Worm (Caenorhabditis elegans): ENCODE results near the gene fbxb-17.

DNA sequence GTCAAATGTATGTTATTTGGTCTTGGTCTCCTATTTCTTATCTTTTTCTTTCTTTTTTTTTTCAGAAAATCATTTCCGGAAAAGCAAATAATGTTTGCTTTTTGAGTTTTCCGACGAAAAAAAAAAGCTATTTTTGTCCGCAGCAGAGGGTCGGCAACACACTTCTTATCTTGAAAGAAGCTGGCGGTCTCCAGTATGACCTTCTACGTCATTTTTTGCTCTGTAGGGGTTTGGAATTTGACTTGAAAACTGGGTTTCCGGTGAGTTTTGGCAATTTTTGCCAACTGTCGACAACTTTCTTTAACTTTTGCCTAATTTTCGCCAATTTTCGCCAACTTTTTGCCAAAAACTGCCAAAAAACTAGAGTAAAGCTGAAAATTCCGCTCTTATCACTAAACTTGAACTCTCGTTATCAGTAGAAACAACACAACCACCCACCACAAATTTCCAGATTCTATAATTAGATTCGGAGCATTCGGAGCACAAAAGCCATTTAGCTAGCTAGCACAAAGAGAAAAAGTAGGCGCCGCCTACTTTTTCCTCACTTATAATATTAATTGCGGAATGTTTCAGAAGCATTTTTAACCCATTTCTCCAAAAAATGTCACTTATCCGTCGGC, 5.8 kb upstream of the fbxb-17 start, which contains the start of gene nhx-6:
- TF ChIP-seq ama-1 (optimal IDR thresholded peaks at IDR 0.05) (no peak), ets-7 (tag; optimal IDR thresholded peaks at IDR 0.05) (no peak), hmbx-1 (tag; optimal IDR thresholded peaks at IDR 0.05) (no peak), ceh-36 (tag; optimal IDR thresholded peaks at IDR 0.05) (no peak), ceh-13 (GFP tag; optimal IDR thresholded peaks at IDR 0.05) (no peak), pes-1 (GFP tag; IDR thresholded peaks at IDR 0.05) (no peak), aly-1 (tag; optimal IDR thresholded peaks at IDR 0.05) (no peak), scrt-1 (GFP tag; IDR thresholded peaks at IDR 0.05) (no peak), flt-1 (GFP tag; IDR thresholded peaks at IDR 0.05) (no peak)

All from whole organism, early embryonic.